Worm (Caenorhabditis elegans) whole organism, young adult: Measurements from ENCODE around the gene col-97.

Source experiments
- B0336.3 ChIP-seq: fragments of 200-800 bp; sonication (Bioruptor generic); IDR thresholded peaks from 2 replicates; pipeline ENCODE4 v1.3.6; 2022; ENCODE audit warnings: missing genetic modification characterization, missing compliant biosample characterization
- C17E4.6 ChIP-seq: fragments of 200-800 bp; sonication (Bioruptor generic); IDR thresholded peaks from 2 replicates; pipeline ENCODE4 v1.3.6; 2022; ENCODE audit warnings: missing genetic modification reagents, missing genetic modification characterization, missing compliant biosample characterization
- D2030.7 ChIP-seq: fragments of 200-800 bp; sonication (Bioruptor generic); IDR thresholded peaks from 2 replicates; pipeline ENCODE4 v1.3.6; 2022; ENCODE audit warnings: missing genetic modification reagents, missing genetic modification characterization, missing compliant biosample characterization
- F33H1.4 ChIP-seq: fragments of 200-800 bp; sonication (Bioruptor generic); IDR thresholded peaks from 2 replicates; pipeline ENCODE4 v1.3.6; 2022; ENCODE audit warnings: missing genetic modification reagents, missing genetic modification characterization, missing compliant biosample characterization
- F39B2.1 ChIP-seq: fragments of 200-800 bp; sonication (Bioruptor generic); IDR thresholded peaks from 2 replicates; pipeline ENCODE4 v1.3.6; 2022; ENCODE audit warnings: missing genetic modification reagents, missing genetic modification characterization, missing compliant biosample characterization
- F49E8.2 ChIP-seq: sonication (generic microtip); optimal IDR thresholded peaks from 3 replicates; lab custom pipeline; 2017; ENCODE audit warnings: missing genetic modification characterization, mild to moderate bottlenecking, missing compliant biosample characterization, antibody characterized with exemption, moderate library complexity; ENCODE audit not compliant: insufficient read depth
- T26A5.8 ChIP-seq: sonication (generic microtip); optimal IDR thresholded peaks from 2 replicates; lab custom pipeline; 2016; ENCODE audit warnings: missing genetic modification characterization, missing compliant biosample characterization
- Y53G8AR.9 ChIP-seq: fragments of 200-800 bp; sonication (Bioruptor generic); conservative IDR thresholded peaks from 2 replicates; pipeline ENCODE4 v1.3.6; 2022; ENCODE audit warnings: missing genetic modification reagents, missing genetic modification characterization, missing compliant biosample characterization
- Y95B8A.8 ChIP-seq: fragments of 200-800 bp; sonication (Bioruptor generic); IDR thresholded peaks from 2 replicates; pipeline ENCODE4 v1.3.6; 2022; ENCODE audit warnings: missing genetic modification reagents, missing genetic modification characterization, missing compliant biosample characterization
- athp-1 ChIP-seq: sonication (generic microtip); optimal IDR thresholded peaks from 2 replicates; lab custom pipeline; 2017; ENCODE audit warnings: mild to moderate bottlenecking, missing genetic modification characterization, missing compliant biosample characterization
- attf-6 ChIP-seq: fragments of 200-800 bp; sonication (Bioruptor generic); IDR thresholded peaks from 2 replicates; pipeline ENCODE4 v1.3.6; 2022; ENCODE audit warnings: missing genetic modification reagents, missing genetic modification characterization, missing compliant biosample characterization
- bed-1 ChIP-seq: fragments of 200-800 bp; sonication (Bioruptor generic); IDR thresholded peaks from 2 replicates; pipeline ENCODE4 v1.3.6; 2022; ENCODE audit warnings: missing genetic modification reagents, missing genetic modification characterization, missing compliant biosample characterization
- cebp-1 ChIP-seq, 2 experiments: fragments of 200-800 bp in 1 of 2; sonication (Bioruptor generic) in 1 of 2; sonication (generic microtip) in 1 of 2; IDR thresholded peaks in 1 of 2; optimal IDR thresholded peaks in 1 of 2; 2 replicates each; pipeline versions ENCODE4 v1.3.6 to Lab custom; 2017 to 2022; ENCODE audit warnings: missing compliant biosample characterization in 2 of 2, missing genetic modification characterization in 2 of 2, mild to moderate bottlenecking in 1 of 2, missing genetic modification reagents in 1 of 2, moderate library complexity in 1 of 2
- ceh-100 ChIP-seq: fragments of 200-800 bp; sonication (Bioruptor generic); IDR thresholded peaks from 2 replicates; pipeline ENCODE4 v1.3.6; 2022; ENCODE audit warnings: missing genetic modification reagents, missing genetic modification characterization, missing compliant biosample characterization
- ceh-27 ChIP-seq: fragments of 200-800 bp; sonication (Bioruptor generic); optimal IDR thresholded peaks from 2 replicates; lab custom pipeline; 2018; ENCODE audit warnings: mild to moderate bottlenecking, missing genetic modification characterization, moderate library complexity, missing compliant biosample characterization
- ceh-40 ChIP-seq: fragments of 200-800 bp; sonication (Bioruptor generic); IDR thresholded peaks from 2 replicates; pipeline ENCODE4 v1.3.6; 2022; ENCODE audit warnings: missing genetic modification characterization, missing compliant biosample characterization
- ceh-79 ChIP-seq: sonication (generic microtip); optimal IDR thresholded peaks from 2 replicates; lab custom pipeline; 2017; ENCODE audit warnings: mild to moderate bottlenecking, missing genetic modification characterization, missing compliant biosample characterization
- chd-7 ChIP-seq: sonication (generic microtip); optimal IDR thresholded peaks from 2 replicates; lab custom pipeline; 2016; ENCODE audit warnings: mild to moderate bottlenecking, missing genetic modification characterization, moderate library complexity, missing compliant biosample characterization
- die-1 ChIP-seq: sonication (generic microtip); optimal IDR thresholded peaks from 2 replicates; lab custom pipeline; 2016; ENCODE audit warnings: missing genotype, mild to moderate bottlenecking, missing genetic modification characterization, missing compliant biosample characterization
- egl-44 ChIP-seq: fragments of 200-800 bp; sonication (Bioruptor generic); IDR thresholded peaks from 2 replicates; pipeline ENCODE4 v1.3.6; 2022; ENCODE audit warnings: missing genetic modification reagents, missing genetic modification characterization, missing compliant biosample characterization
- ekl-4 ChIP-seq: fragments of 200-800 bp; sonication (Bioruptor generic); IDR thresholded peaks from 2 replicates; pipeline ENCODE4 v1.3.6; 2022; ENCODE audit warnings: missing genetic modification reagents, missing genetic modification characterization, missing compliant biosample characterization
- ets-4 ChIP-seq: fragments of 200-800 bp; sonication (Bioruptor generic); optimal IDR thresholded peaks from 2 replicates; lab custom pipeline; 2018; ENCODE audit warnings: mild to moderate bottlenecking, missing genetic modification characterization, missing compliant biosample characterization
- hlh-12 ChIP-seq: sonication (generic microtip); optimal IDR thresholded peaks from 2 replicates; lab custom pipeline; 2016; ENCODE audit warnings: missing genetic modification characterization, missing compliant biosample characterization
- hmg-1.2 ChIP-seq: fragments of 200-800 bp; sonication (Bioruptor generic); IDR thresholded peaks from 2 replicates; pipeline ENCODE4 v1.3.6; 2022; ENCODE audit warnings: missing genetic modification reagents, missing genetic modification characterization, missing compliant biosample characterization
- hrde-1 ChIP-seq: sonication (generic microtip); optimal IDR thresholded peaks from 2 replicates; lab custom pipeline; 2016; ENCODE audit warnings: missing genetic modification characterization, mild to moderate bottlenecking, missing compliant biosample characterization, moderate library complexity, missing genotype, missing genetic modification reagents, borderline replicate concordance
- hsf-1 ChIP-seq: fragments of 200-800 bp; sonication (Bioruptor generic); IDR thresholded peaks from 2 replicates; pipeline ENCODE4 v1.3.6; 2022; ENCODE audit warnings: missing genetic modification reagents, missing genetic modification characterization, missing compliant biosample characterization
- lag-1 ChIP-seq: fragments of 200-800 bp; sonication (Bioruptor generic); IDR thresholded peaks from 2 replicates; pipeline ENCODE4 v1.3.6; 2022; ENCODE audit warnings: missing genetic modification reagents, missing genetic modification characterization, missing compliant biosample characterization
- lin-35 ChIP-seq, 3 experiments: fragments of 150-350 bp in 2 of 3; sonication (generic microtip) in 1 of 3; optimal IDR thresholded peaks; 2 replicates each; lab custom pipeline; 2014 to 2018; ENCODE audit warnings: missing biosample characterization in 3 of 3, missing genetic modification characterization in 3 of 3, missing genetic modification reagents in 3 of 3
- lin-54 ChIP-seq: fragments of 200-800 bp; sonication (Bioruptor generic); optimal IDR thresholded peaks from 2 replicates; lab custom pipeline; 2018; ENCODE audit warnings: mild to moderate bottlenecking, missing genetic modification characterization, missing compliant biosample characterization
- lsl-1 ChIP-seq: fragments of 200-800 bp; sonication (Bioruptor generic); optimal IDR thresholded peaks from 2 replicates; lab custom pipeline; 2018; ENCODE audit warnings: mild to moderate bottlenecking, missing genetic modification characterization, moderate library complexity, missing compliant biosample characterization
- madf-3 ChIP-seq: fragments of 200-800 bp; sonication (Bioruptor generic); IDR thresholded peaks from 2 replicates; pipeline ENCODE4 v1.3.6; 2022; ENCODE audit warnings: missing genetic modification reagents, missing genetic modification characterization, missing compliant biosample characterization
- madf-6 ChIP-seq: fragments of 200-800 bp; sonication (Bioruptor generic); IDR thresholded peaks from 2 replicates; pipeline ENCODE4 v1.3.6; 2022; ENCODE audit warnings: missing genetic modification reagents, missing genetic modification characterization, missing compliant biosample characterization
- mcd-1 ChIP-seq: fragments of 200-800 bp; sonication (Bioruptor generic); IDR thresholded peaks from 2 replicates; pipeline ENCODE4 v1.3.6; 2022; ENCODE audit warnings: missing genetic modification reagents, missing genetic modification characterization, missing compliant biosample characterization
- mes-4 ChIP-seq: sonication (generic microtip); optimal IDR thresholded peaks from 2 replicates; lab custom pipeline; 2016; ENCODE audit warnings: missing genotype, missing genetic modification characterization, missing compliant biosample characterization
- nhr-90 ChIP-seq: sonication (generic microtip); optimal IDR thresholded peaks from 2 replicates; lab custom pipeline; 2016; ENCODE audit warnings: missing genotype, mild to moderate bottlenecking, missing genetic modification characterization, missing compliant biosample characterization
- pbrm-1 ChIP-seq: fragments of 200-800 bp; sonication (Bioruptor generic); IDR thresholded peaks from 2 replicates; pipeline ENCODE4 v1.3.6; 2022; ENCODE audit warnings: missing genetic modification reagents, missing genetic modification characterization, missing compliant biosample characterization
- tlf-1 ChIP-seq: fragments of 200-800 bp; sonication (Bioruptor generic); optimal IDR thresholded peaks from 2 replicates; lab custom pipeline; 2018; ENCODE audit warnings: mild to moderate bottlenecking, missing genetic modification characterization, missing compliant biosample characterization
- unc-130 ChIP-seq: sonication (generic microtip); optimal IDR thresholded peaks from 2 replicates; lab custom pipeline; 2016; ENCODE audit warnings: missing genetic modification reagents, missing genetic modification characterization, missing compliant biosample characterization
- unc-62 ChIP-seq: fragments of 150-350 bp; optimal IDR thresholded peaks from 2 replicates; lab custom pipeline; 2014; ENCODE audit warnings: missing biosample characterization, missing genetic modification reagents, missing genetic modification characterization
- xnd-1 ChIP-seq: sonication (generic microtip); optimal IDR thresholded peaks from 2 replicates; lab custom pipeline; 2016; ENCODE audit warnings: missing genotype, missing genetic modification reagents, missing genetic modification characterization, missing compliant biosample characterization
- ztf-3 ChIP-seq: fragments of 200-800 bp; sonication (Bioruptor generic); optimal IDR thresholded peaks from 2 replicates; lab custom pipeline; 2018; ENCODE audit warnings: mild to moderate bottlenecking, missing genetic modification characterization, missing compliant biosample characterization

The col-97 gene

ce11 chrIII:12977559-12977958 lies 15.9 kb downstream of the col-97 start, which contains the start of gene ZK1010.2:
TSS of gene ZK1010.2 (minus strand) at chrIII:12977862.
- TF ChIP-seq ets-4, result no peak
- 0 out of 2 replicates have a peak, but pooled peaks have one; percentile 25 for TF ChIP-seq ceh-40
- TF ChIP-seq egl-44 (GFP tag; lab: Robert Waterston, UW), result 0 out of 2 replicates have a peak, but pooled peaks have one; percentile 48
- TF ChIP-seq C17E4.6 (GFP tag; lab: Robert Waterston, UW), result peak; percentile 6; the same call in 1 of the 2 replicates
- TF ChIP-seq B0336.3, result peak; percentile 92
- TF ChIP-seq F39B2.1 (GFP tag; lab: Robert Waterston, UW), result no peak
- TF ChIP-seq pbrm-1 (GFP tag; lab: Robert Waterston, UW), result peak; percentile 33; the same call in 1 of the 2 replicates
- no peak for TF ChIP-seq die-1 (tag; lab: Kevin White, UChicago)
- TF ChIP-seq mes-4 (tag; lab: Kevin White, UChicago), result peak; percentile 11
- peak; percentile 74 for TF ChIP-seq athp-1 (tag; lab: Kevin White, UChicago)
- TF ChIP-seq cebp-1 (GFP tag; IDR thresholded peaks at IDR 0.05; lab: Robert Waterston, UW), result no peak
- TF ChIP-seq cebp-1 (tag; optimal IDR thresholded peaks at IDR 0.05; lab: Kevin White, UChicago), result peak; percentile 5
- no peak for TF ChIP-seq bed-1 (GFP tag; lab: Robert Waterston, UW)
- TF ChIP-seq F49E8.2, result peak; percentile 76
- TF ChIP-seq hrde-1 (tag; lab: Kevin White, UChicago), result peak; percentile 40
- TF ChIP-seq madf-6, result peak; percentile 70
- TF ChIP-seq lin-35 (GFP tag; optimal IDR thresholded peaks at IDR 0.05; lab: Kevin White, UChicago), result peak in 1 of 3 experiments; percentile 6
- no peak for TF ChIP-seq unc-62 (GFP tag; lab: Kevin White, UChicago)
- TF ChIP-seq Y95B8A.8 (GFP tag; lab: Robert Waterston, UW), result peak; percentile 45; the same call in 1 of the 2 replicates
- TF ChIP-seq unc-130 (GFP tag; lab: Kevin White, UChicago), result no peak
- TF ChIP-seq chd-7, result peak; percentile 7
- TF ChIP-seq mcd-1 (GFP tag; lab: Robert Waterston, UW), result peak; percentile 71
- TF ChIP-seq D2030.7 (GFP tag; lab: Robert Waterston, UW), result peak; percentile 41; the same call in 1 of the 2 replicates
- peak; percentile 40 for TF ChIP-seq xnd-1
- TF ChIP-seq F33H1.4, result peak; percentile 38; the same call in 1 of the 2 replicates
- TF ChIP-seq hlh-12, result no peak
- TF ChIP-seq lag-1, result no peak
- peak; percentile 30 for TF ChIP-seq lsl-1
- peak; percentile 24 for TF ChIP-seq tlf-1
- TF ChIP-seq ceh-100 (GFP tag; lab: Robert Waterston, UW), result peak; percentile 63; the same call in 1 of the 2 replicates
- TF ChIP-seq Y53G8AR.9, result peak; percentile 80; the same call in 1 of the 2 replicates
- TF ChIP-seq ekl-4 (GFP tag; lab: Robert Waterston, UW), result peak; percentile 74
- TF ChIP-seq attf-6 (GFP tag; lab: Robert Waterston, UW), result 0 out of 2 replicates have a peak, but pooled peaks have one; percentile 54
- TF ChIP-seq nhr-90, result no peak
- TF ChIP-seq T26A5.8, result no peak
- no peak for TF ChIP-seq ceh-27 (GFP tag; lab: Kevin White, UChicago)
- peak; percentile 71 for TF ChIP-seq hsf-1
- no peak for TF ChIP-seq ztf-3 (GFP tag; lab: Kevin White, UChicago)
- peak; percentile 26 for TF ChIP-seq ceh-79 (tag; lab: Kevin White, UChicago)
- TF ChIP-seq lin-54 (GFP tag; lab: Kevin White, UChicago), result peak; percentile 78
- TF ChIP-seq madf-3, result peak; percentile 71; the same call in 1 of the 2 replicates
- TF ChIP-seq hmg-1.2 (GFP tag; lab: Robert Waterston, UW), result peak; percentile 29; the same call in 1 of the 2 replicates
- TF ChIP-seq, all 124 proteins: peak for 29
